Fruit fly (Drosophila melanogaster) whole organism, embryonic: ENCODE measurements around the gene Or88a.

Experiments
- CG43689 ChIP-seq: fragments of 200-800 bp; sonication (Bioruptor generic); IDR thresholded peaks from 2 replicates; pipeline ENCODE4 v1.3.6; 2022; ENCODE audit warnings: missing biosample characterization, missing genetic modification characterization
- Dek ChIP-seq: fragments of 200-800 bp; sonication (Bioruptor generic); optimal IDR thresholded peaks from 3 replicates; lab custom pipeline; 2019; ENCODE audit warnings: missing biosample characterization, mild to moderate bottlenecking, missing genetic modification characterization, moderate library complexity
- hth ChIP-seq: fragments of >200 bp; optimal IDR thresholded peaks from 2 replicates; lab custom pipeline; 2017; ENCODE audit warnings: inconsistent platforms

- no peak for TF ChIP-seq CG43689 (GFP tag; lab: Robert Waterston, UW)
- no peak for TF ChIP-seq Dek
- no peak for TF ChIP-seq hth (lab: Kevin White, UChicago)
Measured at dm6 chr3R:14060399-14060798, 48.8 kb upstream of the Or88a start.
